Fruit fly (Drosophila melanogaster) whole organism, embryonic: Measurements from ENCODE around the gene CG12194.

Source experiments
- Asciz ChIP-seq: fragments of 200-800 bp; sonication (Bioruptor generic); optimal IDR thresholded peaks from 2 replicates; lab custom pipeline; 2017; ENCODE audit warnings: missing biosample characterization, mild to moderate bottlenecking, missing genetic modification characterization, missing genetic modification reagents
- CG10321 ChIP-seq: fragments of 200-800 bp; sonication (Bioruptor generic); IDR thresholded peaks from 2 replicates; pipeline ENCODE4 v1.3.6; 2022; ENCODE audit warnings: missing biosample characterization, missing genetic modification characterization
- CG1233 ChIP-seq: fragments of 200-800 bp; sonication (Bioruptor generic); optimal IDR thresholded peaks from 4 replicates; lab custom pipeline; 2018; ENCODE audit warnings: missing biosample characterization, mild to moderate bottlenecking, missing genetic modification characterization
- CG13624 ChIP-seq: fragments of 200-800 bp; sonication (Bioruptor generic); optimal IDR thresholded peaks from 2 replicates; lab custom pipeline; 2016; ENCODE audit warnings: missing biosample characterization, missing genetic modification characterization
- CG14667 ChIP-seq: fragments of 200-800 bp; sonication (Bioruptor generic); IDR thresholded peaks from 2 replicates; pipeline ENCODE4 v1.3.6; 2022; ENCODE audit warnings: missing biosample characterization, missing genetic modification characterization
- CG15269 ChIP-seq: fragments of 200-800 bp; sonication (Bioruptor generic); optimal IDR thresholded peaks from 2 replicates; lab custom pipeline; 2018; ENCODE audit warnings: missing biosample characterization, mild to moderate bottlenecking, missing genetic modification characterization, moderate library complexity
- CG1647 ChIP-seq: fragments of 200-800 bp; sonication (Bioruptor generic); optimal IDR thresholded peaks from 3 replicates; lab custom pipeline; 2016; ENCODE audit warnings: missing biosample characterization, missing genetic modification characterization
- CG17328 ChIP-seq: fragments of 200-800 bp; sonication (Bioruptor generic); IDR thresholded peaks from 2 replicates; pipeline ENCODE4 v1.3.6; 2022; ENCODE audit warnings: missing biosample characterization, missing genetic modification characterization
- CG18262 ChIP-seq: fragments of 200-800 bp; optimal IDR thresholded peaks from 3 replicates; lab custom pipeline; 2019; ENCODE audit warnings: missing biosample characterization, mild to moderate bottlenecking, missing genetic modification characterization, moderate library complexity
- CG2120 ChIP-seq: fragments of 200-800 bp; sonication (Bioruptor generic); optimal IDR thresholded peaks from 3 replicates; lab custom pipeline; 2016; ENCODE audit warnings: missing biosample characterization, missing genetic modification characterization
- CG2678 ChIP-seq: fragments of 200-800 bp; sonication (Bioruptor generic); optimal IDR thresholded peaks from 3 replicates; lab custom pipeline; 2019; ENCODE audit warnings: missing biosample characterization, mild to moderate bottlenecking, missing genetic modification characterization, moderate library complexity
- CG2712 ChIP-seq: fragments of 200-800 bp; optimal IDR thresholded peaks from 3 replicates; lab custom pipeline; 2019; ENCODE audit warnings: missing biosample characterization, mild to moderate bottlenecking, missing genetic modification characterization, moderate library complexity
- CG30403 ChIP-seq: fragments of 200-800 bp; sonication (Bioruptor generic); optimal IDR thresholded peaks from 3 replicates; lab custom pipeline; 2016; ENCODE audit warnings: missing biosample characterization, missing genetic modification characterization
- CG31224 ChIP-seq: fragments of 200-800 bp; sonication (Bioruptor generic); IDR thresholded peaks from 2 replicates; pipeline ENCODE4 v1.3.6; 2022; ENCODE audit warnings: missing biosample characterization, missing genetic modification characterization
- CG31388 ChIP-seq: fragments of 200-800 bp; sonication (Bioruptor generic); optimal IDR thresholded peaks from 2 replicates; lab custom pipeline; 2016; ENCODE audit warnings: missing biosample characterization, missing genetic modification characterization
- CG32767 ChIP-seq: fragments of 200-800 bp; sonication (Bioruptor generic); IDR thresholded peaks from 2 replicates; pipeline ENCODE4 v1.3.6; 2022; ENCODE audit warnings: missing biosample characterization, missing genetic modification characterization
- CG3726 ChIP-seq: fragments of 200-800 bp; sonication (Bioruptor generic); IDR thresholded peaks from 3 replicates; pipeline ENCODE4, ENCODE4 v1.3.6; 2022; ENCODE audit warnings: missing biosample characterization, missing genetic modification characterization
- CG5180 ChIP-seq: fragments of 200-800 bp; sonication (Bioruptor generic); optimal IDR thresholded peaks from 3 replicates; lab custom pipeline; 2017; ENCODE audit warnings: missing biosample characterization, missing genetic modification characterization, mild to moderate bottlenecking, moderate library complexity, missing genetic modification reagents
- CG7357 ChIP-seq: fragments of 200-800 bp; sonication (Bioruptor generic); IDR thresholded peaks from 3 replicates; pipeline ENCODE4 v1.3.6; 2022; ENCODE audit warnings: missing biosample characterization, missing genetic modification characterization
- CG7987 ChIP-seq: fragments of 200-800 bp; sonication (Bioruptor generic); optimal IDR thresholded peaks from 2 replicates; lab custom pipeline; 2018; ENCODE audit warnings: missing biosample characterization, mild to moderate bottlenecking, missing genetic modification characterization, moderate library complexity
- CG9932 ChIP-seq: fragments of 200-800 bp; sonication (Bioruptor generic); IDR thresholded peaks from 2 replicates; pipeline ENCODE4 v1.3.6; 2022; ENCODE audit warnings: missing biosample characterization, missing genetic modification characterization
- Chrac-16 ChIP-seq: fragments of 200-800 bp; sonication (Bioruptor generic); optimal IDR thresholded peaks from 3 replicates; lab custom pipeline; 2016; ENCODE audit warnings: missing biosample characterization, missing genetic modification characterization
- Ets65A ChIP-seq: fragments of 200-800 bp; sonication (Bioruptor generic); peaks from one replicate; lab custom pipeline; 2016; ENCODE audit warnings: missing biosample characterization, missing genetic modification characterization
- Fer3 ChIP-seq: fragments of 200-800 bp; sonication (Bioruptor generic); optimal IDR thresholded peaks from 2 replicates; lab custom pipeline; 2018; ENCODE audit warnings: missing biosample characterization, mild to moderate bottlenecking, missing genetic modification characterization, moderate library complexity
- Gsc ChIP-seq: fragments of 200-800 bp; sonication (Bioruptor generic); IDR thresholded peaks from 2 replicates; pipeline ENCODE4 v1.3.6; 2022; ENCODE audit warnings: missing biosample characterization, missing genetic modification characterization
- HLH3B ChIP-seq: fragments of 200-800 bp; sonication (Bioruptor generic); IDR thresholded peaks from 2 replicates; pipeline ENCODE4 v1.3.6; 2022; ENCODE audit warnings: missing biosample characterization, missing genetic modification characterization
- Med ChIP-seq: fragments of 200-800 bp; sonication (Bioruptor generic); peaks from one replicate; lab custom pipeline; 2016; ENCODE audit warnings: missing biosample characterization, missing genetic modification characterization, mild to moderate bottlenecking, inconsistent platforms, moderate library complexity
- Xbp1 ChIP-seq: fragments of 200-800 bp; sonication (Bioruptor generic); optimal IDR thresholded peaks from 3 replicates; lab custom pipeline; 2016; ENCODE audit warnings: missing biosample characterization, mild to moderate bottlenecking, missing genetic modification characterization
- al ChIP-seq: fragments of 200-800 bp; sonication (Bioruptor generic); IDR thresholded peaks from 2 replicates; pipeline ENCODE4 v1.3.6; 2022; ENCODE audit warnings: missing biosample characterization, missing genetic modification characterization
- ap ChIP-seq: fragments of 200-800 bp; sonication (Bioruptor generic); IDR thresholded peaks from 2 replicates; pipeline ENCODE4 v1.3.6; 2022; ENCODE audit warnings: missing biosample characterization, missing genetic modification characterization
- bab2 ChIP-seq: fragments of 200-800 bp; sonication (Bioruptor generic); optimal IDR thresholded peaks from 2 replicates; lab custom pipeline; 2016; ENCODE audit warnings: missing biosample characterization, missing genetic modification characterization
- bigmax ChIP-seq: fragments of 200-800 bp; sonication (Bioruptor generic); optimal IDR thresholded peaks from 2 replicates; lab custom pipeline; 2018; ENCODE audit warnings: missing biosample characterization, mild to moderate bottlenecking, missing genetic modification characterization
- cato ChIP-seq: fragments of 200-800 bp; sonication (Bioruptor generic); optimal IDR thresholded peaks from 2 replicates; lab custom pipeline; 2016; ENCODE audit warnings: missing biosample characterization, missing genetic modification characterization, borderline replicate concordance
- chn ChIP-seq: fragments of 200-800 bp; sonication (Bioruptor generic); optimal IDR thresholded peaks from 2 replicates; lab custom pipeline; 2016; ENCODE audit warnings: missing biosample characterization, missing genetic modification characterization
- danr ChIP-seq: fragments of 200-800 bp; sonication (Bioruptor generic); IDR thresholded peaks from 2 replicates; pipeline ENCODE4 v1.3.6; 2022; ENCODE audit warnings: missing biosample characterization, missing genetic modification characterization
- disco-r ChIP-seq: fragments of 200-800 bp; sonication (Bioruptor generic); optimal IDR thresholded peaks from 2 replicates; lab custom pipeline; 2016; ENCODE audit warnings: missing biosample characterization, missing genetic modification characterization
- ewg ChIP-seq: fragments of 200-800 bp; sonication (Bioruptor generic); optimal IDR thresholded peaks from 3 replicates; lab custom pipeline; 2017; ENCODE audit warnings: mild to moderate bottlenecking, missing biosample characterization, missing genetic modification reagents, missing genetic modification characterization
- fd3F ChIP-seq: fragments of 200-800 bp; sonication (Bioruptor generic); optimal IDR thresholded peaks from 2 replicates; lab custom pipeline; 2018; ENCODE audit warnings: missing biosample characterization, mild to moderate bottlenecking, missing genetic modification characterization, moderate library complexity
- fru ChIP-seq: fragments of >200 bp; optimal IDR thresholded peaks from 2 replicates; lab custom pipeline; 2017
- gcm ChIP-seq: fragments of 200-800 bp; sonication (Bioruptor generic); optimal IDR thresholded peaks from 2 replicates; lab custom pipeline; 2019; ENCODE audit warnings: missing biosample characterization, mild to moderate bottlenecking, missing genetic modification characterization, moderate library complexity
- gro ChIP-seq: fragments of 200-800 bp; sonication (Bioruptor generic); optimal IDR thresholded peaks from 2 replicates; lab custom pipeline; 2016; ENCODE audit warnings: missing biosample characterization, missing genetic modification characterization
- lilli ChIP-seq: fragments of 200-800 bp; sonication (Bioruptor generic); optimal IDR thresholded peaks from 3 replicates; lab custom pipeline; 2016; ENCODE audit warnings: missing biosample characterization, missing genetic modification characterization
- pfk ChIP-seq: fragments of 200-800 bp; sonication (Bioruptor generic); optimal IDR thresholded peaks from 2 replicates; lab custom pipeline; 2018; ENCODE audit warnings: missing biosample characterization, mild to moderate bottlenecking, missing genetic modification characterization, moderate library complexity
- seq ChIP-seq: fragments of 200-800 bp; sonication (Bioruptor generic); IDR thresholded peaks from 2 replicates; pipeline ENCODE4 v1.3.6; 2022; ENCODE audit warnings: missing biosample characterization, missing genetic modification characterization
- so ChIP-seq: fragments of 200-800 bp; sonication (Bioruptor generic); IDR thresholded peaks from 3 replicates; pipeline ENCODE4 v1.3.6; 2022; ENCODE audit warnings: missing biosample characterization, missing genetic modification characterization
- tgo ChIP-seq: fragments of 200-800 bp; sonication (Bioruptor generic); IDR thresholded peaks from 3 replicates; pipeline ENCODE4 v1.3.6; 2022; ENCODE audit warnings: missing biosample characterization, missing genetic modification characterization
- tna ChIP-seq: fragments of 200-800 bp; sonication (Bioruptor generic); IDR thresholded peaks from 2 replicates; pipeline ENCODE4 v1.3.6; 2022; ENCODE audit warnings: missing biosample characterization, missing genetic modification characterization; ENCODE audit not compliant: partially characterized antibody
- trh ChIP-seq: fragments of 200-800 bp; sonication (Bioruptor generic); optimal IDR thresholded peaks from 2 replicates; lab custom pipeline; 2016; ENCODE audit warnings: missing biosample characterization, missing genetic modification characterization
- ttk ChIP-seq: fragments of 200-800 bp; sonication (Bioruptor generic); IDR thresholded peaks from 2 replicates; pipeline ENCODE4 v2.1.2; 2022; ENCODE audit warnings: missing biosample characterization, missing genetic modification characterization

The CG12194 gene

dm6 chr2L:4806109-4806508 is 32.0 kb upstream of the CG12194 start (continued):
- TF ChIP-seq CG7987 (GFP tag; lab: Kevin White, UChicago): no peak
- no peak for TF ChIP-seq cato (GFP tag; lab: Kevin White, UChicago)
- TF ChIP-seq gro (GFP tag; lab: Kevin White, UChicago): no peak
- no peak for TF ChIP-seq chn (GFP tag; lab: Kevin White, UChicago)
- TF ChIP-seq lilli (GFP tag; lab: Kevin White, UChicago): no peak
- no peak for TF ChIP-seq Chrac-16
- TF ChIP-seq CG9932: no peak
- no peak for TF ChIP-seq CG1233 (GFP tag; lab: Kevin White, UChicago)
- TF ChIP-seq Xbp1 (GFP tag; lab: Kevin White, UChicago): peak; percentile 15
- TF ChIP-seq CG31224 (GFP tag; lab: Robert Waterston, UW): no peak
- TF ChIP-seq Med (GFP tag; lab: Kevin White, UChicago): no peak
- no peak for TF ChIP-seq CG5180
- no peak for TF ChIP-seq CG32767
- peak; percentile 49 for TF ChIP-seq CG15269
- no peak for TF ChIP-seq Asciz (GFP tag; lab: Kevin White, UChicago)
- peak; percentile 20 for TF ChIP-seq fd3F (GFP tag; lab: Kevin White, UChicago)
- no peak for TF ChIP-seq trh (GFP tag; lab: Kevin White, UChicago)
- no peak for TF ChIP-seq gcm (GFP tag; lab: Kevin White, UChicago)
- no peak for TF ChIP-seq bigmax (GFP tag; lab: Kevin White, UChicago)
- no peak for TF ChIP-seq fru (lab: Kevin White, UChicago)
- peak; percentile 14 for TF ChIP-seq CG30403 (GFP tag; lab: Kevin White, UChicago)
- TF ChIP-seq so (GFP tag; lab: Robert Waterston, UW): peak; percentile 66; the same call in 2 of the 3 replicates
- no peak for TF ChIP-seq danr (GFP tag; lab: Robert Waterston, UW)
- 0 out of 2 replicates have a peak, but pooled peaks have one; percentile 29 for TF ChIP-seq ap
- no peak for TF ChIP-seq CG3726
- no peak for TF ChIP-seq CG2120 (GFP tag; lab: Kevin White, UChicago)
- 0 out of 2 replicates have a peak, but pooled peaks have one; percentile 27 for TF ChIP-seq seq
- TF ChIP-seq CG13624 (GFP tag; lab: Kevin White, UChicago): no peak
- 0 out of 2 replicates have a peak, but pooled peaks have one; percentile 62 for TF ChIP-seq HLH3B (GFP tag; lab: Robert Waterston, UW)
- TF ChIP-seq CG18262 (tag; lab: Kevin White, UChicago): peak; percentile 2
- TF ChIP-seq CG1647: no peak
- TF ChIP-seq CG7357 (GFP tag; lab: Robert Waterston, UW): no peak
- TF ChIP-seq Gsc: no peak
- no peak for TF ChIP-seq bab2 (GFP tag; lab: Kevin White, UChicago)
- no peak for TF ChIP-seq CG31388 (GFP tag; lab: Kevin White, UChicago)
- 0 out of 2 replicates have a peak, but pooled peaks have one; percentile 21 for TF ChIP-seq CG17328 (GFP tag; lab: Robert Waterston, UW)
- TF ChIP-seq pfk (GFP tag; lab: Kevin White, UChicago): no peak
- TF ChIP-seq CG2712 (tag; lab: Kevin White, UChicago): peak; percentile 13
- no peak for TF ChIP-seq ewg (GFP tag; lab: Kevin White, UChicago)
- no peak for TF ChIP-seq al
- 0 out of 2 replicates have a peak, but pooled peaks have one; percentile 9 for TF ChIP-seq CG14667
- TF ChIP-seq disco-r (GFP tag; lab: Kevin White, UChicago): no peak
- TF ChIP-seq Ets65A (GFP tag; lab: Kevin White, UChicago): no peak
- TF ChIP-seq CG10321 (GFP tag; lab: Robert Waterston, UW): no peak
- no peak for TF ChIP-seq tna (GFP tag; lab: Robert Waterston, UW)
- peak; percentile 34; the same call in 1 of the 2 replicates for TF ChIP-seq ttk (GFP tag; lab: Robert Waterston, UW)
- TF ChIP-seq CG2678 (tag; lab: Kevin White, UChicago): peak; percentile 10
- TF ChIP-seq Fer3 (tag; lab: Kevin White, UChicago): no peak
- peak; percentile 64; the same call in 2 of the 3 replicates for TF ChIP-seq tgo (GFP tag; lab: Robert Waterston, UW)
